Worm (Caenorhabditis elegans) whole organism, early embryonic: ENCODE measurements around the gene F26D11.1.

Experiments
- aly-1 ChIP-seq: sonication (generic microtip); optimal IDR thresholded peaks from 2 replicates; lab custom pipeline; 2016; ENCODE audit warnings: missing genetic modification characterization, missing compliant biosample characterization
- tbx-11 ChIP-seq: fragments of 200-800 bp; sonication (Bioruptor generic); IDR thresholded peaks from 2 replicates; pipeline ENCODE4 v1.3.6; 2022; ENCODE audit warnings: missing genetic modification characterization, missing compliant biosample characterization

ce11 chrV:7956218-7956617, 25.1 kb upstream of the F26D11.1 start, which contains the start of gene pals-34:
- no peak for TF ChIP-seq tbx-11 (GFP tag; lab: Robert Waterston, UW)
- no peak for TF ChIP-seq aly-1 (tag; lab: Kevin White, UChicago)
